Fruit fly (Drosophila melanogaster) whole organism, prepupa: ENCODE data around the gene MetRS-m.

ENCODE experiments used
- Hr38 ChIP-seq: sonication (Bioruptor generic); optimal IDR thresholded peaks from 2 replicates; lab custom pipeline; 2016; ENCODE audit warnings: missing biosample characterization, missing genetic modification characterization
- Sox14 ChIP-seq: fragments of 200-800 bp; sonication (Bioruptor generic); optimal IDR thresholded peaks from 3 replicates; lab custom pipeline; 2016; ENCODE audit warnings: missing biosample characterization, missing genetic modification characterization
- fd85E ChIP-seq: fragments of 200-800 bp; sonication (Bioruptor generic); optimal IDR thresholded peaks from 3 replicates; lab custom pipeline; 2016; ENCODE audit warnings: missing biosample characterization, missing genetic modification characterization

dm6 chr3R:14302128-14302527 is 42.3 kb upstream of the MetRS-m start, which contains the start of gene IFT54:
- TF ChIP-seq Hr38 (GFP tag; lab: Kevin White, UChicago) (no peak), fd85E (GFP tag; lab: Kevin White, UChicago) (no peak), Sox14 (GFP tag; lab: Kevin White, UChicago) (no peak)
